Fruit fly (Drosophila melanogaster) Kc167 (cell line): ENCODE measurements around the gene RpS29.

Source experiments
- Myc ChIP-seq: fragments of >200 bp; optimal IDR thresholded peaks from 2 replicates; lab custom pipeline; 2017; ENCODE audit warnings: missing external identifiers
- Sin3A ChIP-seq: fragments of >200 bp; optimal IDR thresholded peaks from 2 replicates; lab custom pipeline; 2018; ENCODE audit warnings: missing external identifiers
- h ChIP-seq: fragments of >200 bp; optimal IDR thresholded peaks from 3 replicates; lab custom pipeline; 2018; ENCODE audit warnings: missing external identifiers
- insv ChIP-seq: fragments of >200 bp; optimal IDR thresholded peaks from 3 replicates; lab custom pipeline; 2018; ENCODE audit warnings: missing external identifiers
- psq ChIP-seq: fragments of >200 bp; optimal IDR thresholded peaks from 2 replicates; lab custom pipeline; 2017; ENCODE audit warnings: missing external identifiers
- ttk ChIP-seq: sonication (Bioruptor generic); optimal IDR thresholded peaks from 2 replicates; lab custom pipeline; 2017; ENCODE audit warnings: missing external identifiers

- TF ChIP-seq h (lab: Kevin White, UChicago) (no peak), ttk (lab: Kevin White, UChicago) (no peak), insv (lab: Kevin White, UChicago) (no peak), Myc (lab: Kevin White, UChicago) (no peak), Sin3A (lab: Kevin White, UChicago) (no peak), psq (no peak)
Measured at dm6 chr3R:9816879-9817278, 39.0 kb downstream of the RpS29 start, which contains the start of gene CG16904.
